Worm (Caenorhabditis elegans): Measurements from ENCODE around the gene T05G5.5.

- no peak for TF ChIP-seq ama-1 (optimal IDR thresholded peaks at IDR 0.05)
- TF ChIP-seq fos-1 (tag; optimal IDR thresholded peaks at IDR 0.05): peak; percentile 95
- no peak for TF ChIP-seq elt-3 (tag; optimal IDR thresholded peaks at IDR 0.05)
- TF ChIP-seq mdl-1 (tag; optimal IDR thresholded peaks at IDR 0.05): no peak
- no peak for TF ChIP-seq nhr-21 (tag; optimal IDR thresholded peaks at IDR 0.05)
- no peak for TF ChIP-seq lsy-2 (tag; optimal IDR thresholded peaks at IDR 0.05)
- no peak for TF ChIP-seq unc-62 (GFP tag; optimal IDR thresholded peaks at IDR 0.05)
- no peak for TF ChIP-seq unc-39 (tag; optimal IDR thresholded peaks at IDR 0.05)
- TF ChIP-seq sma-9 (GFP tag; optimal IDR thresholded peaks at IDR 0.05): no peak
- no peak for TF ChIP-seq sma-9 (tag; optimal IDR thresholded peaks at IDR 0.05)
- TF ChIP-seq ceh-16 (tag; optimal IDR thresholded peaks at IDR 0.05): no peak
- no peak for TF ChIP-seq ZK546.5 (tag; optimal IDR thresholded peaks at IDR 0.05)
- TF ChIP-seq mab-5 (tag; optimal IDR thresholded peaks at IDR 0.05): no peak
Measured at ce11 chrIII:9786776-9787175, 35.5 kb upstream of the T05G5.5 start.
